Fruit fly (Drosophila melanogaster): ENCODE measurements around the gene CG12539.

DNA sequence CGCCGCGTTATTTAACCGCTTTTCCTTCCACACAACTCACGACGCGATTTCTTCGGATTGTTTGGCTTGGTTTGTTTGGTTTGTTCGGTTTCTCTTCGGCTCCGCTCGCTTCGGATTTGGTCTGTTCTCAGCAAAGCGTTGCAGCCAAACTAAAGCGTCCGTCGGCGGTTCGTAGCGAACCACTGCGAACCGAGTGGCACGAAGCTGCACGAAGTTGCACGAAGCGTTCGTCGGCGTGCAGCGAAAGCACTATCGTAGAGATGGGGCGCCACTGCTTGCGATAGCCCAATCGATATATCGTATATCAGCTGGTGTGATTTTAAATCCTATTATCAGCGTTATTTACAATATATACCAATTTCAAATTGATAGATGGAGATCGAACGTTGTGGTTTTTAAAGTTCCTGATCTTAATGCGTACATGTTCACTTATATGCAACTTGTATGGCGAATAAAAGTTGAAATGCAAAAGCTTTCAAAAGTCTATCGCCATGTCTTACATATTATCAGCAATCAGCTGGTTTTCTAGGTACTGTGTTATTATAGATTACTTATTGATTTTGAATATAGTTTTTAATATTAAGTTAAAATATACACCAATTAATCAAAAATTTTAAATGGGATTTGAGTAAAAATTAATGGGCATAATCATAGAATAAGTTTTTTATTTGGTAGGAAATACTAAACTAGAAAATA lies 18.5 kb downstream of the CG12539 start, which contains the start of gene rut:
- TF ChIP-seq EcR (GFP tag; optimal IDR thresholded peaks at IDR 0.05): no peak
- no peak for TF ChIP-seq pan (optimal IDR thresholded peaks at IDR 0.05)
